Fruit fly (Drosophila melanogaster): Measurements from ENCODE around the gene Pk34A.

The Pk34A gene

dm6 chr2L:13176123-13176522 lies 17.5 kb downstream of the Pk34A start, which contains the start of gene CG43925:
Gene CG43925, plus strand, starts transcription at chr2L:13176423.
- TF ChIP-seq kay (GFP tag; ENCODE audit: borderline replicate concordance): no peak
- no peak for TF ChIP-seq toe (GFP tag; optimal IDR thresholded peaks at IDR 0.05)
- no peak for TF ChIP-seq CG11617 (GFP tag; optimal IDR thresholded peaks at IDR 0.05)
- no peak for TF ChIP-seq CG5204 (GFP tag; optimal IDR thresholded peaks at IDR 0.05)

- TF ChIP-seq cic (GFP tag; optimal IDR thresholded peaks at IDR 0.05) (peak; percentile 57), pad (GFP tag; optimal IDR thresholded peaks at IDR 0.05) (peak; percentile 80), CG14711 (tag; optimal IDR thresholded peaks at IDR 0.05) (peak; percentile 74), Mnt (GFP tag; optimal IDR thresholded peaks at IDR 0.05) (peak; percentile 81), CG5204 (GFP tag; optimal IDR thresholded peaks at IDR 0.05) (no peak), Crg-1 (GFP tag; optimal IDR thresholded peaks at IDR 0.05) (peak; percentile 83), ovo (GFP tag; optimal IDR thresholded peaks at IDR 0.05) (peak; percentile 74), kay (GFP tag; ENCODE audit: borderline replicate concordance) (no peak), bab1 (GFP tag; optimal IDR thresholded peaks at IDR 0.05) (peak; percentile 85), cnc (optimal IDR thresholded peaks at IDR 0.05) (peak in 1 of 2 experiments; percentile 80), CG1620 (GFP tag; optimal IDR thresholded peaks at IDR 0.05) (peak; percentile 91), Hr96 (GFP tag; optimal IDR thresholded peaks at IDR 0.05) (peak; percentile 88), CG33017 (tag; optimal IDR thresholded peaks at IDR 0.05) (peak; percentile 82), tj (GFP tag; optimal IDR thresholded peaks at IDR 0.05) (peak; percentile 93), CG11617 (GFP tag; optimal IDR thresholded peaks at IDR 0.05) (peak; percentile 88), CG7045 (GFP tag; optimal IDR thresholded peaks at IDR 0.05) (peak; percentile 82), CG12768 (GFP tag; optimal IDR thresholded peaks at IDR 0.05) (peak; percentile 85), CG7101 (tag; optimal IDR thresholded peaks at IDR 0.05) (peak; percentile 83), Clk (GFP tag; optimal IDR thresholded peaks at IDR 0.05) (peak; percentile 88), toe (GFP tag; optimal IDR thresholded peaks at IDR 0.05) (peak; percentile 95)
Observed at dm6 chr2L:13176701-13177249, 18.2 kb downstream of the Pk34A start, which contains the start of the genes Sfmbt and CG5439. Gene Sfmbt, minus strand, starts transcription at chr2L:13176785. Gene CG5439, plus strand, starts transcription at chr2L:13177150.

dm6 chr2L:13179095-13179494 lies 20.5 kb downstream of the Pk34A start, which contains the start of gene Alg7:
Gene Alg7, plus strand, starts transcription at chr2L:13179247.
- TF ChIP-seq Mnt (GFP tag; optimal IDR thresholded peaks at IDR 0.05) (no peak), CG1620 (GFP tag; optimal IDR thresholded peaks at IDR 0.05) (no peak), tj (GFP tag; optimal IDR thresholded peaks at IDR 0.05) (peak; percentile 45), bab1 (GFP tag; optimal IDR thresholded peaks at IDR 0.05) (peak; percentile 49)

dm6 chr2L:13182415-13182814 lies 23.8 kb downstream of the Pk34A start, which contains the start of gene Mgat3:
Gene Mgat3, minus strand, starts transcription at chr2L:13182596.
- TF ChIP-seq CG11617 (GFP tag; optimal IDR thresholded peaks at IDR 0.05): no peak
- no peak for TF ChIP-seq cnc (optimal IDR thresholded peaks at IDR 0.05)
- TF ChIP-seq CG14711 (tag; optimal IDR thresholded peaks at IDR 0.05): no peak
- TF ChIP-seq CG5204 (GFP tag; optimal IDR thresholded peaks at IDR 0.05): no peak
- TF ChIP-seq pad (GFP tag; optimal IDR thresholded peaks at IDR 0.05): no peak
- TF ChIP-seq Mnt (GFP tag; optimal IDR thresholded peaks at IDR 0.05): no peak
- TF ChIP-seq CG1620 (GFP tag; optimal IDR thresholded peaks at IDR 0.05): no peak
- no peak for TF ChIP-seq CG33017 (tag; optimal IDR thresholded peaks at IDR 0.05)
- no peak for TF ChIP-seq toe (GFP tag; optimal IDR thresholded peaks at IDR 0.05)
- no peak for TF ChIP-seq CG12768 (GFP tag; optimal IDR thresholded peaks at IDR 0.05)
- no peak for TF ChIP-seq tj (GFP tag; optimal IDR thresholded peaks at IDR 0.05)
- no peak for TF ChIP-seq CG7045 (GFP tag; optimal IDR thresholded peaks at IDR 0.05)
- TF ChIP-seq Crg-1 (GFP tag; optimal IDR thresholded peaks at IDR 0.05): no peak
- TF ChIP-seq cic (GFP tag; optimal IDR thresholded peaks at IDR 0.05): no peak
- TF ChIP-seq Hr96 (GFP tag; optimal IDR thresholded peaks at IDR 0.05): no peak
- TF ChIP-seq bab1 (GFP tag; optimal IDR thresholded peaks at IDR 0.05): no peak

- TF ChIP-seq cic (GFP tag; optimal IDR thresholded peaks at IDR 0.05): no peak
- no peak for TF ChIP-seq tj (GFP tag; optimal IDR thresholded peaks at IDR 0.05)
- no peak for TF ChIP-seq Clk (GFP tag; optimal IDR thresholded peaks at IDR 0.05)
- TF ChIP-seq toe (GFP tag; optimal IDR thresholded peaks at IDR 0.05): no peak
- TF ChIP-seq CG11617 (GFP tag; optimal IDR thresholded peaks at IDR 0.05): no peak
- TF ChIP-seq CG5204 (GFP tag; optimal IDR thresholded peaks at IDR 0.05): no peak
- no peak for TF ChIP-seq Mnt (GFP tag; optimal IDR thresholded peaks at IDR 0.05)
- TF ChIP-seq cnc (optimal IDR thresholded peaks at IDR 0.05): no peak
- TF ChIP-seq ovo (GFP tag; optimal IDR thresholded peaks at IDR 0.05): no peak
- TF ChIP-seq Crg-1 (GFP tag; optimal IDR thresholded peaks at IDR 0.05): no peak
- TF ChIP-seq bab1 (GFP tag; optimal IDR thresholded peaks at IDR 0.05): no peak
- TF ChIP-seq CG7045 (GFP tag; optimal IDR thresholded peaks at IDR 0.05): no peak
- no peak for TF ChIP-seq CG1620 (GFP tag; optimal IDR thresholded peaks at IDR 0.05)
- no peak for TF ChIP-seq CG12768 (GFP tag; optimal IDR thresholded peaks at IDR 0.05)
- no peak for TF ChIP-seq CG33017 (tag; optimal IDR thresholded peaks at IDR 0.05)
Observed at dm6 chr2L:13183150-13183549, 24.5 kb downstream of the Pk34A start, which contains the start of gene Rsph1. Gene Rsph1, plus strand, starts transcription at chr2L:13183450.

dm6 chr2L:13190534-13190933 lies 31.9 kb downstream of the Pk34A start:
- TF ChIP-seq CG7101 (tag; optimal IDR thresholded peaks at IDR 0.05) (peak; percentile 52), Mnt (GFP tag; optimal IDR thresholded peaks at IDR 0.05) (peak; percentile 57), CG33017 (tag; optimal IDR thresholded peaks at IDR 0.05) (peak; percentile 43), Crg-1 (GFP tag; optimal IDR thresholded peaks at IDR 0.05) (no peak), bab1 (GFP tag; optimal IDR thresholded peaks at IDR 0.05) (no peak), CG5204 (GFP tag; optimal IDR thresholded peaks at IDR 0.05) (no peak), Hr96 (GFP tag; optimal IDR thresholded peaks at IDR 0.05) (no peak), Clk (GFP tag; optimal IDR thresholded peaks at IDR 0.05) (peak; percentile 13), tj (GFP tag; optimal IDR thresholded peaks at IDR 0.05) (peak; percentile 18), CG14711 (tag; optimal IDR thresholded peaks at IDR 0.05) (peak; percentile 12), CG11617 (GFP tag; optimal IDR thresholded peaks at IDR 0.05) (peak; percentile 44), cnc (optimal IDR thresholded peaks at IDR 0.05) (no peak), CG7045 (GFP tag; optimal IDR thresholded peaks at IDR 0.05) (peak; percentile 26), pad (GFP tag; optimal IDR thresholded peaks at IDR 0.05) (peak; percentile 55), CG12768 (GFP tag; optimal IDR thresholded peaks at IDR 0.05) (peak; percentile 81), kay (GFP tag; ENCODE audit: borderline replicate concordance) (no peak), cic (GFP tag; optimal IDR thresholded peaks at IDR 0.05) (peak; percentile 95), CG1620 (GFP tag; optimal IDR thresholded peaks at IDR 0.05) (no peak), ovo (GFP tag; optimal IDR thresholded peaks at IDR 0.05) (peak; percentile 19), toe (GFP tag; optimal IDR thresholded peaks at IDR 0.05) (no peak)
